Fruit fly (Drosophila melanogaster) whole organism: ENCODE results near the gene CG13258.

Experiments
- CG8478 ChIP-seq: fragments of >200 bp; optimal IDR thresholded peaks from 2 replicates; lab custom pipeline; 2018; ENCODE audit warnings: inconsistent platforms
- Dll ChIP-seq: fragments of >200 bp; optimal IDR thresholded peaks from 2 replicates; lab custom pipeline; 2017
- EcR ChIP-seq, 2 experiments: fragments of >200 bp; optimal IDR thresholded peaks; 2 replicates each; lab custom pipeline; 2017; ENCODE audit warnings: missing biosample characterization in 2 of 2, missing genetic modification characterization in 2 of 2, missing genetic modification reagents in 2 of 2
- pan ChIP-seq: fragments of >200 bp; optimal IDR thresholded peaks from 2 replicates; lab custom pipeline; 2017
- psq ChIP-seq: fragments of >200 bp; optimal IDR thresholded peaks from 2 replicates; lab custom pipeline; 2017
- usp ChIP-seq: fragments of >200 bp; optimal IDR thresholded peaks from 2 replicates; lab custom pipeline; 2017; ENCODE audit warnings: missing biosample characterization, missing genetic modification characterization, mixed read lengths

The CG13258 gene

DNA sequence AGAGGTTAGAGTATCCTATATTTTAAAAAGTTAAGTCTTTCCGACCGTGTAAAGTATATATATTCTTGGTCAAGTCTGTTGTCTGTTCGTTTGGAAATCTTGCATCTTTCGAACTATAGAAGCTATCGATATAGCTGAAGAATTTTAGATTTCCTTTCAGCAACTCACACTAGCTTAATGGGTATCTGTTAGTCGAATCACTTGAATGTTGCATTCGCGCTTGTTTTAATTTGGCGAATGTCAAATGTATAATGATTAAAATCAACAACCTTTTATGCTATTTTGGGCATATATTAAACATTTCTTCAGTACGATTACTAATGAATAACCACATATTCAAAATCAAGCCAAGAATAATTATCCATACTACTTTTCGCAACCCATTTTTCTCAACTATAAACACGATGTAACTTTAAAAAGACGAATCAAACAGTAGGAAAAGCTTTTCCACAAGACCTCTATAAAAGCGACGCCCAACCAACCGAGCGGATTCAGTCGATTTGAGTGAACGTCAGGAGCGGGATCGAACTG is 943 bp upstream of the CG13258 start, which contains the start of gene Cyp303a1:
TSS of gene Cyp303a1 (plus strand) at position 481 of the 531 bp plus-strand sequence.
- TF ChIP-seq EcR (GFP tag; optimal IDR thresholded peaks at IDR 0.05; lab: Kevin White, UChicago) (no peak), usp (GFP tag; lab: Kevin White, UChicago) (no peak), CG8478 (lab: Kevin White, UChicago) (no peak), psq (lab: Kevin White, UChicago) (no peak), pan (lab: Kevin White, UChicago) (no peak), Dll (lab: Kevin White, UChicago) (no peak)

DNA sequence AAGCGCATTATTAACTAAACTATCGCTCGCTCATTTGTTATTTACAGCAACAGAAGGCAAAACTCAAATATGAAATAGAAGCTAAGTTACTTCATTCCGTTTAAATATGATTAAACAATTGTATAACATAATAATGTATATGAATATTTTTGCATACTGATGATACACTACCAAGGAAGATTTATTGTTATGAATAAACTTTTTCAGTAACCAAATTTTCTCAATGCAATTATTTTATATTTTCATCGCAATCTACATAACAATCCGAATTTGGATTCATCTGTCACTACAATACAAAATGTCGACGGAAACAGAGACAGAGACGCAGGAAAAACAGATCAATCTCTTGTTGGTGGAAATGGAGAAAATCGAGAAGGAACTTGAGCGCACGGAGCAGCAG is 1.8 kb downstream of the CG13258 start, which contains the start of gene CG17329:
TSS of gene CG17329 (plus strand) at position 301 of the 400 bp plus-strand sequence.
- TF ChIP-seq CG8478 (lab: Kevin White, UChicago) (no peak), usp (GFP tag; lab: Kevin White, UChicago) (no peak), EcR (GFP tag; optimal IDR thresholded peaks at IDR 0.05; lab: Kevin White, UChicago) (no peak), Dll (lab: Kevin White, UChicago) (no peak), pan (lab: Kevin White, UChicago) (no peak), psq (lab: Kevin White, UChicago) (no peak)

DNA sequence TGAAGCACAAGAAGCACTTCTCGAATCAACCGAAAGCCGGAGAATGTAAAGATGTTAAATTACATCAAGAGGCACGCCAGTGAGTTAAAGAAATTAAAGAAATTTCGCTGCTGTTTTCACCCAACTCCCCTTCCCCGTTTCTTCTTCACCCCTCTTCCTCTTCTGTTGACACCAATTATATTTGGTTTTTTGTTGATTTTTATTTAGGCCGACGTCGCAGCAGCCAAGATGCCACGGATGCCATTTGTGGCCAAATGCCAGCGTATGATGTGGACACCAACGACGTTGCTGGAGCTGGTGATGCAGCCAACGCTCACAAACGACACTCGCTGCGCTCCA is 4.5 kb downstream of the CG13258 start:
- no peak for TF ChIP-seq usp (GFP tag; lab: Kevin White, UChicago)
- no peak for TF ChIP-seq Dll (lab: Kevin White, UChicago)
- no peak for TF ChIP-seq CG8478 (lab: Kevin White, UChicago)
- TF ChIP-seq psq (lab: Kevin White, UChicago), result no peak

DNA sequence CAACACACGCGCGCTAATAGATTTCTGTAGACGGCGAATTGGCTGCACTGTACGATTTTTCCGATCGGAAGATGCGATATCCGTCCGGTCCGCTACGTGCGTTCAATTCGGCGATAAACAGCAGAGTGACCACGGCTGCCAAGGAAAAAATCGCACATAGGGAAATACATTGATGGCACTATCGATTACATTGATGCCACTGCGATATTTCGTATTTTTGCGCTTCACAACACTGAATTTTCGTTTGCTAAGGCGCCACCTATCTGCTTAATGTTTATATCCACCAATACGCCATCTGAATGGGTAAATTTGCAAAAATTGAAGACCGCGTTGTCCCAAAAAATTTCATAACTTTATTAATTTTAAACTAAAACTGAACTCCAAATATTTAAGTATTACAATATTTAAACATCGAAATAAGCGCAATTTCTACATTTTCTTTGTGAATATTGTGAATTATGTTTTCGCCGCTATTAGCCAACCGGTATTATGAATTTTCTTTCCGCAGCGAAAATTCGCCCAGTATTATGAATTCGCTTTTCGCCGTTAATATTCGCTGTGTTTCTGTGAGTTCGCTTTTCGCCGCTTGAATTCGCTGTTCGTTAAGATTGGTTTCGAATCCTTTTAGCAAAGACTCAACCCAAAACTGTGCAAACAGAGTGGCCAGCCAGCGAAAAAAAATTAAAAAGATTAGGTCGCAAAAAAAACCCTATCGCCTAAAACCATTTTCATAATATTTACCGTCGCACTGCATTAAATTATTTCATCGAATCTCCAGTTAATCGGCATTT is 5.0 kb downstream of the CG13258 start, which contains the start of the genes crp and pkaap:
TSS of gene crp (minus strand) at position 129 of the 791 bp plus-strand sequence.
TSS of gene pkaap (plus strand) at position 689 of the 791 bp plus-strand sequence.
- TF ChIP-seq Dll (lab: Kevin White, UChicago) (no peak), pan (lab: Kevin White, UChicago) (no peak), usp (GFP tag; lab: Kevin White, UChicago) (no peak), CG8478 (lab: Kevin White, UChicago) (no peak), EcR (GFP tag; optimal IDR thresholded peaks at IDR 0.05; lab: Kevin White, UChicago) (no peak), psq (lab: Kevin White, UChicago) (no peak)

DNA sequence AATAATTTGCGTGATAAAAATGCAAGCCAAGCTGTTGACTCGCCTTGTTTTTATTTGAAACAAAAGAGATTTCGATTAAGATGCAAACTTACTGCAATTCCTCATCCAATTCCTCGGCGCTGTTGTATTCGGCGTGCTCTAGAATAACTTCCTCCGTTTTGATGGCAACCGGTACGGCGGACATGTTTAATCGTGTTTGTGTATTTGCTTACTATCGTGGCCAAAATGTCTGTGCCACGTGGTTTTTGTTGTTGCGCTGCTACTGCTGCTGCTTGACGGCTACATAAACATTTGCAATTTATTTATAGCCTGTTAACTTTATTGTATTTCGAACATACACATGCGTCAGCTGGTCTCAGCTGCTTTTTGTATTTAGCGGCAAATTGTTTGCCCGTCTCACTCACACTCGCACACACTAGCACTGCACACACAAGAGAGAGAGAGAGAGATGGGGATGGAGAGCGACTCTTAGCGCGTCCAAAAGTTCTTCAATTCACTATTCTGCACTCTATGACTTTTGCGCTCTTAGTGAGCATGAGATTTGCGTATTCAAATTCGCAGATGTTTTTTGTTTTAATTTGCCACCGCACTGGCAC is 5.7 kb downstream of the CG13258 start:
- TF ChIP-seq usp (GFP tag; lab: Kevin White, UChicago) (no peak), pan (lab: Kevin White, UChicago) (no peak), Dll (lab: Kevin White, UChicago) (no peak), EcR (GFP tag; optimal IDR thresholded peaks at IDR 0.05; lab: Kevin White, UChicago) (no peak), psq (lab: Kevin White, UChicago) (no peak), CG8478 (lab: Kevin White, UChicago) (no peak)

DNA sequence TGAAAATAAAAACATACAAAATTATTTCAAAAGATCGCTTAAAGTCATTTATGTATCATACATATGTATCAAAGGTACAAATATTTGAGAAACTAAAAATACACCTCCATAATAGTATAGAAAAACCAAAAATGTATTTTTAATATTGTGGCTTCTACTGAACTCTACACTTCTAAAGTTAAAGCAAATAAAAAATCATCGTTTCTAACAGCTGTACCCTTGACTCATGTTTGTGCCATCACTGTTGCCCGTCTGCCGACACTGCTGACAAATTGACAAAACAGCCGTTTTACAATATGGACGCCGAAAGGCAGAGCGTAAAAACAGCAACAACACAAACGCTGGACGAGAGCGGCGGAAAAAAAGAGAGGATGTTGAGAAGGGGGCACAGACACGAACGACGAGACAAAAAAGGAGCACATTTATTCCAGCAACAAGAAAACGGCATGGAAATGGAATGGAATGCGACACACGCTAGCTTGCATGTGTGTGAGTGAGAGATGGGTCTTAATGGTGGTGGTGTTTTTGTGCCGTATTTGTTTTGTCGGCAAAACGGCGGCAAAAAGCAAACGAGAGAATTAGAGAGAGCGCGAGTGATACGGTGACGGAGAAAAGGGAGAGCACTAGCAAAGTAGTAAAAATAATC is 6.3 kb downstream of the CG13258 start:
- peak; percentile 67 for TF ChIP-seq Dll (lab: Kevin White, UChicago)
- no peak for TF ChIP-seq EcR (GFP tag; optimal IDR thresholded peaks at IDR 0.05; lab: Kevin White, UChicago)
- TF ChIP-seq psq (lab: Kevin White, UChicago), result no peak
- no peak for TF ChIP-seq usp (GFP tag; lab: Kevin White, UChicago)
- no peak for TF ChIP-seq CG8478 (lab: Kevin White, UChicago)

DNA sequence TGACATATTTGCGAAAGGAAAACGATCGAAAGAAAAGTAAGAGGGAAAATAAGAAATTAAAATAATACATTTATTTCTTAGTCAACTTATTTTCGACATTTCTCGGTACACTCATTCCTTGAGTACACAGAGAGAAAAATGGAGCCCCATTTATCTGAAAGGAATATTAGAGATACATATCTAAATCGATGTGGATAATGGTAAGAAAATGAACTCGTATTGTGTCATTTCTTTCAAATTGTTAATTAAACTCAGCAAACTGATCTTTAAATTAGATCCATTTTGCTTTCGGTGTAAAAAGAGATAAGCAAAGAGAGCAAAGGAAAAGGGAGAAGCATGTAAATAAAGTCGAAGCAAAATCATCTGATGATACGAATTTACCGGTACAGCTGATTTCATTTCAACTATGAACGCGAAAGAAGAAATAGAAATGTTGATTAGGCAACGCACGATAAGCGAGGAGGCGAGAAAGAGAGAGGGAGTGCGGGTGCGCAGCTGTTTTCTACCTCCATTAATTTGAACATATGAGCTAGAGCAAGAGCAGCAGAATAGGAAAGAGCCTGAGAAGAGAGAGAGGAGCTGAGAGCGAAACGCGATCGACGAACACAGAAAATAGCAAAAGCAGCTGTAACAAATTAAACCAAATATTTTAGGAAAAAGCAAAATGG is 7.0 kb downstream of the CG13258 start:
- no peak for TF ChIP-seq psq (lab: Kevin White, UChicago)
- TF ChIP-seq EcR (GFP tag; optimal IDR thresholded peaks at IDR 0.05; lab: Kevin White, UChicago), result no peak
- TF ChIP-seq Dll (lab: Kevin White, UChicago), result no peak
- TF ChIP-seq CG8478 (lab: Kevin White, UChicago), result no peak
- no peak for TF ChIP-seq usp (GFP tag; lab: Kevin White, UChicago)

DNA sequence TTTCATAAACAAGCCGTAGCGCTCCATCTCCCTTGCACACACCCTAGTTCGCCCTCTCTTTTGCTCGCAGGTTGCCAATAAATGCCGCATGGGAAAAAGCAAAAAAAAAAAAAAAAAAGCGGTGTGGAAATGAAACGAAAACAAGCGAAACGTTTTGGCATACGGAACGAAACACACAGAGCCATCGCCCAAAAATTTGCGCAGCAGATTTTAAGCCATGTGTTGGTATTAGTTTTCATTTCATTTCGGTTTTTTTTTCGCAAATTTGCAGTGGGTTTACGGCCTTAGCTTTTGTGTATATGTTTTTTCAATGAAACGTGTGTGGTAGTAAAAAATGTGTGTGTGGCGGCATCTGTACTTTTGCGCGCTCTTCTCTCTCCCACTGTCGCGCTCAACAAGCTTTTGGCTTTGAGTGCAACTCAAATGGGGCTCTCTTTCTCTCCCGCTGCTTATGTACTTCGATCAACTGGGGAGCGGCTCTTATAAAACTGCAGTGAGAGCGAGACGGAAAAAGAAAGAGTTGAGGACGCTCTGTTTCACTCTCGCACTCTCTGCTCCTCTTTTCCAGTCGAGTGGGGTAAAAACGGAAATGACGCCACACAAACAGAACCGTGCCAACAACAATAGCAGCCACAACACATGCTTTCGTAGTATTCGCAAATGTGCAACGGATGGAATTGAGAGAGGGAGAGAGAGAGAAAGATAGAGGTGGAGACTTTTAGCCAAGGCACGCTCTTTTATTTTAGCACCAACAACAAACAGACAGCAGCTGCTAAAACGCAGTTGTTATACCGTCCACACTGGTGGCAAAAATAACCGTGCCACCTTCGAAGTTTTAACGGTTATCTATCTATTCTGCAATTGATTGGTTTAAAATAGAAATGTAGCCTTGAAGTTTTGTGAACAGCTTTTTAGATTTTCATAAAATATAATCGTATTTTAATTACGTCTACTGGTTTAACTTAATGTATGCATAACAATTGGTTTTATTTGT is 8.2 kb downstream of the CG13258 start:
- TF ChIP-seq Dll (lab: Kevin White, UChicago) (peak; percentile 76), pan (lab: Kevin White, UChicago) (no peak), EcR (GFP tag; optimal IDR thresholded peaks at IDR 0.05; lab: Kevin White, UChicago) (peak in 1 of 2 experiments; percentile 45), psq (lab: Kevin White, UChicago) (no peak), usp (GFP tag; lab: Kevin White, UChicago) (no peak), CG8478 (lab: Kevin White, UChicago) (peak; percentile 58)

DNA sequence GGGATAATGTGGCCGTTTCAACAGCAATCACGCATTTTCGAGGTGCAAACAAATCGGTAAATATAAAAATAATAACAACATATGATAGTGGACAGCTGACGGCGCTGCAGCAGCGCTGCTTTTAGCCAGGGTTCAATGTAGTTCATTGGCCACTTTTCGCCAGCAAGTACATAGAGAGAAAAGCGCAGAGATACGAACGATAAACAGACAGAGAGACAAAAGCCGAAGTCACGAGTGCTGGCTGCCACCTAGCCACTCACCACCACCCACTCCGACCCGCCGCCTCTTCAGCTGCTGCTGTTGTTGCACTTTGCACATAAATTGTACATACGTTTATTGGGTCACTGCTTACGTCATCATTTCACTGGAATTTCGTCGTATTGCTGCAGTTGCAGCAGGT is 10.0 kb downstream of the CG13258 start:
- no peak for TF ChIP-seq usp (GFP tag; lab: Kevin White, UChicago)
- peak in 1 of 2 experiments; percentile 15 for TF ChIP-seq EcR (GFP tag; optimal IDR thresholded peaks at IDR 0.05; lab: Kevin White, UChicago)
